Worm (Caenorhabditis elegans) whole organism, young adult: Measurements from ENCODE around the gene btb-12.

Source experiments
- C17E4.6 ChIP-seq: fragments of 200-800 bp; sonication (Bioruptor generic); IDR thresholded peaks from 2 replicates; pipeline ENCODE4 v1.3.6; 2022; ENCODE audit warnings: missing genetic modification reagents, missing genetic modification characterization, missing compliant biosample characterization
- F39B2.1 ChIP-seq: fragments of 200-800 bp; sonication (Bioruptor generic); IDR thresholded peaks from 2 replicates; pipeline ENCODE4 v1.3.6; 2022; ENCODE audit warnings: missing genetic modification reagents, missing genetic modification characterization, missing compliant biosample characterization
- T07F8.4 ChIP-seq: sonication (generic microtip); optimal IDR thresholded peaks from 2 replicates; lab custom pipeline; 2016; ENCODE audit warnings: mild to moderate bottlenecking, missing genetic modification characterization, moderate library complexity, missing compliant biosample characterization
- ama-1 ChIP-seq, 3 experiments: fragments of 150-350 bp in 1 of 3; sonication (generic microtip) in 2 of 3; optimal IDR thresholded peaks; 2 replicates each; lab custom pipeline; 2014 to 2018; ENCODE audit warnings: missing biosample characterization in 2 of 3, missing genetic modification characterization in 2 of 3, missing genetic modification reagents in 2 of 3
- atf-7 ChIP-seq: sonication (generic microtip); optimal IDR thresholded peaks from 2 replicates; lab custom pipeline; 2017; ENCODE audit warnings: mild to moderate bottlenecking, missing genetic modification characterization, missing compliant biosample characterization
- bed-2 ChIP-seq: fragments of 200-800 bp; sonication (Bioruptor generic); IDR thresholded peaks from 2 replicates; pipeline ENCODE4 v1.3.6; 2022; ENCODE audit warnings: missing genetic modification reagents, missing genetic modification characterization, missing compliant biosample characterization
- ccch-3 ChIP-seq: fragments of 200-800 bp; sonication (Bioruptor generic); optimal IDR thresholded peaks from 2 replicates; lab custom pipeline; 2018; ENCODE audit warnings: mild to moderate bottlenecking, missing genetic modification characterization, missing compliant biosample characterization
- ceh-100 ChIP-seq: fragments of 200-800 bp; sonication (Bioruptor generic); IDR thresholded peaks from 2 replicates; pipeline ENCODE4 v1.3.6; 2022; ENCODE audit warnings: missing genetic modification reagents, missing genetic modification characterization, missing compliant biosample characterization
- efl-1 ChIP-seq: fragments of 150-350 bp; optimal IDR thresholded peaks from 2 replicates; lab custom pipeline; 2014; ENCODE audit warnings: missing biosample characterization, missing genetic modification reagents, missing genetic modification characterization
- ekl-4 ChIP-seq: fragments of 200-800 bp; sonication (Bioruptor generic); IDR thresholded peaks from 2 replicates; pipeline ENCODE4 v1.3.6; 2022; ENCODE audit warnings: missing genetic modification reagents, missing genetic modification characterization, missing compliant biosample characterization
- mes-4 ChIP-seq: sonication (generic microtip); optimal IDR thresholded peaks from 2 replicates; lab custom pipeline; 2016; ENCODE audit warnings: missing genotype, missing genetic modification characterization, missing compliant biosample characterization
- rcor-1 ChIP-seq: fragments of 200-800 bp; sonication (Bioruptor generic); IDR thresholded peaks from 2 replicates; pipeline ENCODE4 v1.3.6; 2022; ENCODE audit warnings: missing genetic modification reagents, missing genetic modification characterization, missing compliant biosample characterization
- unc-130 ChIP-seq: sonication (generic microtip); optimal IDR thresholded peaks from 2 replicates; lab custom pipeline; 2016; ENCODE audit warnings: missing genetic modification reagents, missing genetic modification characterization, missing compliant biosample characterization

ce11 chrII:1616382-1616781, 38.6 kb upstream of the btb-12 start, which contains the start of gene fbxa-165:
- TF ChIP-seq atf-7 (tag; lab: Kevin White, UChicago): no peak
- no peak for TF ChIP-seq efl-1 (GFP tag; lab: Kevin White, UChicago)
- TF ChIP-seq bed-2: no peak
- no peak for TF ChIP-seq T07F8.4 (tag; lab: Kevin White, UChicago)
- no peak for TF ChIP-seq F39B2.1 (GFP tag; lab: Robert Waterston, UW)
- no peak for TF ChIP-seq ama-1 (optimal IDR thresholded peaks at IDR 0.05; lab: Kevin White, UChicago)
- no peak for TF ChIP-seq ama-1 (GFP tag; optimal IDR thresholded peaks at IDR 0.05; lab: Kevin White, UChicago)
- no peak for TF ChIP-seq ceh-100 (GFP tag; lab: Robert Waterston, UW)
- no peak for TF ChIP-seq mes-4
- no peak for TF ChIP-seq unc-130 (GFP tag; lab: Kevin White, UChicago)
- no peak for TF ChIP-seq ekl-4
- TF ChIP-seq ccch-3 (GFP tag; lab: Kevin White, UChicago): no peak
- no peak for TF ChIP-seq rcor-1 (GFP tag; lab: Robert Waterston, UW)
- TF ChIP-seq C17E4.6 (GFP tag; lab: Robert Waterston, UW): no peak
